Worm (Caenorhabditis elegans) whole organism, L4 larva: ENCODE results near the gene cah-1.

Source experiments
- duxl-1 ChIP-seq: sonication (generic microtip); optimal IDR thresholded peaks from 2 replicates; lab custom pipeline; 2016; ENCODE audit warnings: mild to moderate bottlenecking, missing genetic modification characterization, moderate library complexity, missing compliant biosample characterization; ENCODE audit not compliant: poor library complexity
- lsy-2 ChIP-seq, 2 experiments: fragments of 150-350 bp in 1 of 2; sonication (generic microtip) in 1 of 2; optimal IDR thresholded peaks; 2 replicates each; lab custom pipeline; 2014 to 2017; ENCODE audit warnings: missing biosample characterization in 2 of 2, missing genetic modification characterization in 2 of 2
- nhr-11 ChIP-seq: fragments of 150-350 bp; optimal IDR thresholded peaks from 2 replicates; lab custom pipeline; 2014; ENCODE audit warnings: missing biosample characterization, missing genetic modification characterization
- unc-130 ChIP-seq: sonication (generic microtip); optimal IDR thresholded peaks from 2 replicates; lab custom pipeline; 2016; ENCODE audit warnings: missing genetic modification reagents, missing genetic modification characterization, missing compliant biosample characterization
- unc-39 ChIP-seq: sonication (generic microtip); optimal IDR thresholded peaks from 2 replicates; lab custom pipeline; 2017; ENCODE audit warnings: missing biosample characterization, missing genetic modification characterization

ce11 chrIII:5078062-5078461 is 7.4 kb downstream of the cah-1 start:
- TF ChIP-seq unc-39 (tag; lab: Kevin White, UChicago) (no peak), nhr-11 (tag; lab: Kevin White, UChicago) (peak; percentile 83), duxl-1 (tag; lab: Kevin White, UChicago) (no peak), lsy-2 (tag; optimal IDR thresholded peaks at IDR 0.05; lab: Kevin White, UChicago) (peak in 1 of 2 experiments; percentile 75), unc-130 (GFP tag; lab: Kevin White, UChicago) (no peak)
